Fruit fly (Drosophila melanogaster): ENCODE measurements around the gene Cbp80.
A peak's percentile ranks its signal among the peaks of the same experiment; 100 is the strongest.

Cbp80 gene

dm6 chrX:4615684-4616292 lies 34.0 kb upstream of the Cbp80 start (continued):
- 0 out of 2 replicates have a peak, but pooled peaks have one; percentile 43 for TF ChIP-seq CG14441 (GFP tag; IDR thresholded peaks at IDR 0.05)
- TF ChIP-seq TFAM (GFP tag; optimal IDR thresholded peaks at IDR 0.05), result no peak

DNA sequence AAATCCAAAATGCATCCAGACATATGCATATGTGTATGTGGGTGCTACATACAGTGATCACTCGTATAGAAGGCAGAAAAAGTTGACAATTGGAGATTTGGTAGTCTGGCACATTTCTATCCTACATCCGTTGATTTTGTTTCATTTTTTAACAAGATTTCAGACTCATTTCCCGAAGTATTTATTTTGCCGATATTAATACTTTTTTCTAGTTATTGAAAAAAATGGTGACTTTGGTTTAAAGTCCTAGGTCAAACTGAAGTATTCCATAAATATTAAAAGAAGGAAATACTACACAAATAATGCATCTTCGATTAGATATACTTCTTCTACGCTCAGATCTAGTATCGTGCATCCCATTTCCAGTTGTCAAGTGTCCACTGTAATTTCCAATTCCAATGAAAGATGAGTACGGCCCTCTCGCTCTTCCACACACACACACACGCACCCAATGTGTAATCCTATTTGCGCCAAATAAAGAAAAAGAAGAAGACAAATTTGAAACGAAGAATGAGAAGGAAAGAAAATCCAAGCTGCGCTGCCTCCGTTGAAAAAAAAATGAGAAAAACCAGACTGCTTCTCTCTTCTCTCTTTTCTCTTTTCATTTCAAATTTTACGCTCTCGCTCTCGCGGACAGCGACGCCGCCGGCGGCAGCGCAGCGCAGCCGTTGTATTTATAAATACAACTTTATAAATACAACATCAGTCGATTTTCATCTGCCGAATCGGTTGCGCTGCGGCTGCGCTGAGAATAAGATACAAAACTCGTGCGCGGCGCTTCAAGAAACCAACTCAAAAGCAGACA lies 32.7 kb upstream of the Cbp80 start, which contains the start of gene peb:
peb (plus strand) TSS at position 700 of the 805 bp plus-strand sequence.
- no peak for TF ChIP-seq gcm (GFP tag; optimal IDR thresholded peaks at IDR 0.05)
- TF ChIP-seq HLH4C (GFP tag; IDR thresholded peaks at IDR 0.05; ENCODE audit: partially characterized antibody), result no peak
- TF ChIP-seq CG16815 (GFP tag; optimal IDR thresholded peaks at IDR 0.05), result peak; percentile 66
- no peak for TF ChIP-seq exex (tag; optimal IDR thresholded peaks at IDR 0.05)
- no peak for TF ChIP-seq stc (GFP tag; IDR thresholded peaks at IDR 0.05)
- peak; percentile 47 for TF ChIP-seq Six4 (GFP tag; optimal IDR thresholded peaks at IDR 0.05)
- TF ChIP-seq NFAT (GFP tag; IDR thresholded peaks at IDR 0.05), result no peak
- peak; percentile 21 to 63 for TF ChIP-seq tll (GFP tag; optimal IDR thresholded peaks at IDR 0.05)
- TF ChIP-seq CG10366 (GFP tag; IDR thresholded peaks at IDR 0.05), result 0 out of 2 replicates have a peak, but pooled peaks have one; percentile 15
- no peak for TF ChIP-seq CG9797 (GFP tag; optimal IDR thresholded peaks at IDR 0.05)
- TF ChIP-seq CG7839 (tag; optimal IDR thresholded peaks at IDR 0.05), result peak; percentile 68
- no peak for TF ChIP-seq eyg (GFP tag; optimal IDR thresholded peaks at IDR 0.05)
- peak; percentile 29 to 50 for TF ChIP-seq bsh (GFP tag; optimal IDR thresholded peaks at IDR 0.05)
- peak; percentile 18 for TF ChIP-seq CG9609 (GFP tag; optimal IDR thresholded peaks at IDR 0.05)
- no peak for TF ChIP-seq Lim3 (GFP tag; IDR thresholded peaks at IDR 0.05)
- peak; percentile 49 for TF ChIP-seq bcd (GFP tag; optimal IDR thresholded peaks at IDR 0.05)
- TF ChIP-seq usp (GFP tag; optimal IDR thresholded peaks at IDR 0.05), result no peak
- TF ChIP-seq pho (GFP tag; optimal IDR thresholded peaks at IDR 0.05), result no peak
- no peak for TF ChIP-seq crol (GFP tag; IDR thresholded peaks at IDR 0.05)
- TF ChIP-seq Hand (GFP tag; optimal IDR thresholded peaks at IDR 0.05), result no peak
- TF ChIP-seq CG17328 (GFP tag; IDR thresholded peaks at IDR 0.05), result 0 out of 2 replicates have a peak, but pooled peaks have one; percentile 20
- peak; percentile 71 for TF ChIP-seq CG33557 (GFP tag; optimal IDR thresholded peaks at IDR 0.05)
- TF ChIP-seq pzg (GFP tag; optimal IDR thresholded peaks at IDR 0.05), result no peak
- TF ChIP-seq slou (GFP tag; optimal IDR thresholded peaks at IDR 0.05), result no peak
- TF ChIP-seq CG10321 (GFP tag; IDR thresholded peaks at IDR 0.05), result no peak; the same call in 1 of the 2 replicates
- TF ChIP-seq hb (GFP tag; IDR thresholded peaks at IDR 0.05; ENCODE audit: partially characterized antibody), result no peak
- no peak; the same call in 2 of the 3 replicates for TF ChIP-seq so (GFP tag; IDR thresholded peaks at IDR 0.05)
- TF ChIP-seq CG31388 (GFP tag; optimal IDR thresholded peaks at IDR 0.05), result peak; percentile 21
- TF ChIP-seq crc (GFP tag; optimal IDR thresholded peaks at IDR 0.05), result no peak
- peak; percentile 66 for TF ChIP-seq Med (GFP tag)
- no peak for TF ChIP-seq trh (GFP tag; optimal IDR thresholded peaks at IDR 0.05)
- TF ChIP-seq sna (GFP tag; IDR thresholded peaks at IDR 0.05; ENCODE audit: partially characterized antibody), result peak; percentile 54
- TF ChIP-seq tna (GFP tag; IDR thresholded peaks at IDR 0.05; ENCODE audit: partially characterized antibody), result no peak
- no peak for TF ChIP-seq Asciz (GFP tag; optimal IDR thresholded peaks at IDR 0.05)
- no peak for TF ChIP-seq CG10147 (GFP tag; optimal IDR thresholded peaks at IDR 0.05)
- TF ChIP-seq CG12071 (GFP tag; optimal IDR thresholded peaks at IDR 0.05), result no peak
- TF ChIP-seq CG13894 (tag; optimal IDR thresholded peaks at IDR 0.05), result no peak
- TF ChIP-seq CG30020 (tag; optimal IDR thresholded peaks at IDR 0.05), result peak; percentile 16
- no peak for TF ChIP-seq CG8359 (GFP tag; optimal IDR thresholded peaks at IDR 0.05; ENCODE audit: borderline replicate concordance)
- peak; percentile 59 for TF ChIP-seq CG17829 (tag; optimal IDR thresholded peaks at IDR 0.05)
- peak; percentile 42 for TF ChIP-seq nom (GFP tag; optimal IDR thresholded peaks at IDR 0.05)
- peak; percentile 21; the same call in 1 of the 2 replicates for TF ChIP-seq Rfx (GFP tag; IDR thresholded peaks at IDR 0.05)
- peak; percentile 39; the same call in 2 of the 4 replicates for TF ChIP-seq Dll (GFP tag; IDR thresholded peaks at IDR 0.05; ENCODE audit: partially characterized antibody)
